Worm (Caenorhabditis elegans): Measurements from ENCODE around the gene asna-1.

DNA sequence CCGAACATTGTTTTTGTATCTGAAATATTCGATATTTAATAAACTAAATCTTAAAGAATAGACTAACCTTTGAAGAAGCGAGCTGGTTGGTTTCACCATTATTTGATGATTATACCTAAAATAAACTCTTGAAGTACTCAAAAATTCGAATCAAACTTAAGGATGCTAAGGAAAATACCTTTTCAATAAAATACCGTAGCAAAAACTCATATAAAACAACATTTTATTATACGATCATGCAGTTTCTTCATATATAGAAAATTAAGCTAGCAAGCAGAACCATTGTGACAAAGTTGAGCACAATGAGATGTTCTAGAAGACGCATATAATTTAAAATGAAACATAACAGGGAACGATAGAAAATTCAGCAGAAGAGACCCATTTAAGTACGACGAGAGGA, 46.5 kb upstream of the asna-1 start, which contains the start of gene F44E2.7:
- TF ChIP-seq him-1 (tag; optimal IDR thresholded peaks at IDR 0.05) (no peak), dao-5 (tag; optimal IDR thresholded peaks at IDR 0.05) (no peak)

Measured in whole organism, L4/young adult.